Fruit fly (Drosophila melanogaster) whole organism, adult: ENCODE data around the gene Fas3.

ENCODE experiments used
- CG1620 ChIP-seq: fragments of 200-800 bp; sonication (Bioruptor generic); optimal IDR thresholded peaks from 2 replicates; lab custom pipeline; 2016; ENCODE audit warnings: missing biosample characterization, missing genetic modification characterization
- CG5204 ChIP-seq: fragments of 200-800 bp; sonication (Bioruptor generic); optimal IDR thresholded peaks from 2 replicates; lab custom pipeline; 2016; ENCODE audit warnings: missing biosample characterization, missing genetic modification characterization
- CG7045 ChIP-seq: fragments of 200-800 bp; sonication (Bioruptor generic); optimal IDR thresholded peaks from 2 replicates; lab custom pipeline; 2017; ENCODE audit warnings: missing biosample characterization, mild to moderate bottlenecking, missing genetic modification characterization
- CG7101 ChIP-seq: fragments of 200-800 bp; sonication (Bioruptor generic); optimal IDR thresholded peaks from 2 replicates; lab custom pipeline; 2018; ENCODE audit warnings: missing biosample characterization, mild to moderate bottlenecking, missing genetic modification characterization, moderate library complexity
- Mnt ChIP-seq: fragments of 200-800 bp; sonication (Bioruptor generic); optimal IDR thresholded peaks from 2 replicates; lab custom pipeline; 2016; ENCODE audit warnings: missing biosample characterization, mild to moderate bottlenecking, missing genetic modification characterization
- bab1 ChIP-seq: fragments of 200-800 bp; sonication (Bioruptor generic); optimal IDR thresholded peaks from 3 replicates; lab custom pipeline; 2019; ENCODE audit warnings: missing biosample characterization, mild to moderate bottlenecking, missing genetic modification characterization, moderate library complexity
- cic ChIP-seq: fragments of 200-800 bp; sonication (Bioruptor generic); optimal IDR thresholded peaks from 2 replicates; lab custom pipeline; 2017; ENCODE audit warnings: missing biosample characterization, mild to moderate bottlenecking, missing genetic modification characterization, moderate library complexity
- cnc ChIP-seq, 2 experiments: fragments of >200 bp; optimal IDR thresholded peaks; 2 replicates each; lab custom pipeline; 2017
- kay ChIP-seq: fragments of 200-800 bp; sonication (Bioruptor generic); peaks from one replicate; lab custom pipeline; 2016; ENCODE audit warnings: missing biosample characterization, missing genetic modification characterization, borderline replicate concordance
- tj ChIP-seq: fragments of 200-800 bp; sonication (Bioruptor generic); optimal IDR thresholded peaks from 3 replicates; lab custom pipeline; 2017; ENCODE audit warnings: missing biosample characterization, mild to moderate bottlenecking, missing genetic modification characterization, moderate library complexity

DNA sequence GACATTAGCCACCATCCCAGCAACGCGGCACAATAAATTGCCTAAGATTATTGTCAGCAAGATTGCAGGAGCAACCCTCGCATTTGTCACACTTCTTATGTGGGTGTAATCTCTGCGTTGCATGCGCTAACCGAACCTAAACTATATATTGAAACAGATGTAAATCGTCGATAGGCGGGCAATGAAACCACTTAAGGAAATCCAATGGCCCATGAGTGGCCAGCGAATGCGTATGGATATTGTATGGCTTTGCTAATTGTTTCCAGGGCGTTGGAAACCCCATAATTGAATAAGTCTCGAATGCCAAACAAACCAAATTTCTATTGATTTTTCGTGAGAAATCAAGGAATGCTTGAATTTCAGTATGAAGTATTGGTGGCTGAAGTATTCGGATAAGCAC is 11.2 kb upstream of the Fas3 start:
- TF ChIP-seq tj (no peak), cic (no peak), CG7101 (tag; lab: Kevin White, UChicago) (no peak), CG7045 (GFP tag; lab: Kevin White, UChicago) (no peak), CG1620 (GFP tag; lab: Kevin White, UChicago) (no peak), Mnt (GFP tag; lab: Kevin White, UChicago) (no peak), kay (no peak), bab1 (GFP tag; lab: Kevin White, UChicago) (no peak), cnc (optimal IDR thresholded peaks at IDR 0.05; lab: Kevin White, UChicago) (no peak), CG5204 (no peak)
